Fruit fly (Drosophila melanogaster): ENCODE measurements around the gene CG8565.
A peak's percentile ranks its signal among the peaks of the same experiment; 100 is the strongest.

Gene CG8565

DNA sequence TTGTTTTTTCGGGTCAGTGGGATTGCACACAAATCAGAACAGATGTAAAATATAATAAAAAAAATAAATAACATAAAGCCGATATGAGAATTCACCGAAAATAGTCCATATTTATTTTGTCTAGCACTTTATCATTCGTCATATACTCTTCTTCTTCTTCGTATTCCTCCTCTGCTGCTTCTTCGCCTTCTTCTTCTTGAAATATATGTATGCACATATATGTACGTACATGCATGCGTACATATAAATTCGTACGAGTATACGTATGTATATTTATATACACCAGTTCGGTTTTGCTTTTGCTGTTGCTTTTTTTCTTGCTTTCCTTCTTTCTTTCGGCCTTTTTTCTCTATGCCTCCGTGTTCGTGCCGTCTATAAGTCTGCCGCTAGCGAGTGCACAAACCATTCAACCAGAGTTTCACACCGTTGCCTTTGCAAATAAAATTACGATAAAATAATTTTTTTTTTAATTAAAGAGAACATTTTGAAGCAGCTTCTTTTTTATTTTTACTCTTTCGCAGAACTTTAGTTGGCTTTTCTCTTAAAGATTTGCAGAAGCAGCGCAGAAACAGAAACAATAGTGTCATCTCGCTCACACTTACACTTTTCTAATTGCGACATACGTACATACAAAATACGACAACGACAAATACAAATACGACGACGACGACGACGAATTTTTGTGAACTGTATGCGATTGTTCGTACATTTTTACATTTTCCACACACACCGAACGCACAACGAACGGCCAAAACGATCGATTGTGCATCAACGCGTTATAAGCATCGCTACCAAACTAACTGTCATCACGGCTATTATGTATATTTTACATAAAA is 49.0 kb downstream of the CG8565 start (continued):
- peak; percentile 55 for TF ChIP-seq esn (GFP tag; optimal IDR thresholded peaks at IDR 0.05)
- peak; percentile 76 for TF ChIP-seq Eip78C (GFP tag)
- no peak for TF ChIP-seq CG11902 (GFP tag; optimal IDR thresholded peaks at IDR 0.05)
- peak; percentile 76 for TF ChIP-seq Gug (GFP tag; IDR thresholded peaks at IDR 0.05)
- no peak for TF ChIP-seq Met (GFP tag; optimal IDR thresholded peaks at IDR 0.05)
- peak; percentile 97 for TF ChIP-seq CG6276 (GFP tag; optimal IDR thresholded peaks at IDR 0.05)
- TF ChIP-seq Lpt (GFP tag; optimal IDR thresholded peaks at IDR 0.05): peak; percentile 91
- no peak for TF ChIP-seq OdsH (GFP tag; optimal IDR thresholded peaks at IDR 0.05)
- no peak for TF ChIP-seq CG4318 (GFP tag; optimal IDR thresholded peaks at IDR 0.05)
- TF ChIP-seq dac (GFP tag; optimal IDR thresholded peaks at IDR 0.05): peak; percentile 88

DNA sequence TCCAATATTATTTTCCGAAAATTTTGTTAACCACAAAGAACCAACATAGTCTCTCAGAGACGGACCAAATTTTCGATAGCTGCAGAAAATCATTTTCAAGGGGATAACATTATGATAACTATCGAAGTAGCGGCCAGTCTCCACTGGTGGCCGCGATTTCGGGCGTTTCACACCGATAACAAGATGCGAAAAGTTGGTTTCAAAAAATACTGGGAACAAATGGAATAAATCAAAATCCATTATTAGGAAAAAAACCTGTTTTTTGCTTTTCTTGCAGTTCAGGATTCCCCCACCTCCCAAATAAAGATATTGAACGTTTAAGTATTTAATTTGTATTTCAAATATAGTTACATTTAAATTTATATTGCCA is 49.6 kb downstream of the CG8565 start, which contains the start of gene tay:
Gene tay, minus strand, starts transcription at position 65 of the 370 bp plus-strand sequence.
- TF ChIP-seq CG6276 (GFP tag; optimal IDR thresholded peaks at IDR 0.05) (no peak), Eip78C (GFP tag) (peak; percentile 61), CG11762 (GFP tag; optimal IDR thresholded peaks at IDR 0.05; ENCODE audit: insufficient read depth) (no peak), Hr4 (GFP tag; optimal IDR thresholded peaks at IDR 0.05) (no peak), CG1621 (tag; optimal IDR thresholded peaks at IDR 0.05) (no peak), Sox14 (GFP tag; optimal IDR thresholded peaks at IDR 0.05) (peak; percentile 12), svp (GFP tag) (no peak), Smox (GFP tag; optimal IDR thresholded peaks at IDR 0.05) (no peak), Hr39 (GFP tag; optimal IDR thresholded peaks at IDR 0.05) (peak; percentile 6), Ets21C (GFP tag; optimal IDR thresholded peaks at IDR 0.05) (no peak), CG16779 (tag; optimal IDR thresholded peaks at IDR 0.05) (no peak), net (GFP tag; optimal IDR thresholded peaks at IDR 0.05) (no peak), lz (GFP tag; optimal IDR thresholded peaks at IDR 0.05) (no peak), salr (GFP tag; optimal IDR thresholded peaks at IDR 0.05) (no peak), Sox15 (GFP tag; optimal IDR thresholded peaks at IDR 0.05) (no peak), vri (GFP tag; optimal IDR thresholded peaks at IDR 0.05) (no peak), acj6 (GFP tag; optimal IDR thresholded peaks at IDR 0.05) (no peak), fd59A (GFP tag; optimal IDR thresholded peaks at IDR 0.05) (no peak), CG7368 (GFP tag; optimal IDR thresholded peaks at IDR 0.05) (no peak), CG31627 (GFP tag; optimal IDR thresholded peaks at IDR 0.05) (peak; percentile 0), dsx (GFP tag; optimal IDR thresholded peaks at IDR 0.05; ENCODE audit: poor library complexity, severe bottlenecking) (no peak), CG11902 (GFP tag; optimal IDR thresholded peaks at IDR 0.05) (no peak), CG3919 (GFP tag; optimal IDR thresholded peaks at IDR 0.05) (no peak)

DNA sequence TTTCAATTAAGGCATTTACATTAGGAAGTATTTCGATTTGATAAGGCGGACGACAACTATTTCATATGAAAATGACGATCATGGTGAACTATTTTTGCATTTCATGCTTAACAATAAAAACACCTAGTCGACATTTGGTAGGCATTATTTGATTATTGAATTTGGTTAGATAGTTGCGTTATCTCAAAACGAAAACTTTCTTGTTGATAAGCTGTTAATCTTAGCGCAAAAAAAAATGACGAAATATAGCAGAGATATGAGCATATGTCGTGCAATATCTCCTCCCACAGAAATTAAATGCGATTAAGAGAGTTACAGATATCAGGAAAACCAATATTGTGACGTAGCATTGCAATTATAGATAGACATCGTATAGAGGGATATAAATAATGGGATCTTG is 51.1 kb downstream of the CG8565 start:
- no peak for TF ChIP-seq CG4318 (GFP tag; optimal IDR thresholded peaks at IDR 0.05)
- no peak for TF ChIP-seq CG6808 (GFP tag; optimal IDR thresholded peaks at IDR 0.05)
- no peak for TF ChIP-seq topi (GFP tag; optimal IDR thresholded peaks at IDR 0.05)
- TF ChIP-seq CG9139 (GFP tag; optimal IDR thresholded peaks at IDR 0.05): no peak
- no peak for TF ChIP-seq CG10631 (GFP tag; optimal IDR thresholded peaks at IDR 0.05)
- no peak for TF ChIP-seq Ets96B (tag; optimal IDR thresholded peaks at IDR 0.05)
- TF ChIP-seq fd59A (GFP tag; optimal IDR thresholded peaks at IDR 0.05): no peak
- no peak for TF ChIP-seq svp (GFP tag)
- TF ChIP-seq fd85E (GFP tag; optimal IDR thresholded peaks at IDR 0.05): no peak
- no peak for TF ChIP-seq CG3032 (tag; optimal IDR thresholded peaks at IDR 0.05)
- TF ChIP-seq eg (GFP tag; IDR thresholded peaks at IDR 0.05): no peak
- TF ChIP-seq cyc (GFP tag; optimal IDR thresholded peaks at IDR 0.05): no peak
- no peak for TF ChIP-seq CG16779 (tag; optimal IDR thresholded peaks at IDR 0.05)
- no peak for TF ChIP-seq Lpt (GFP tag; optimal IDR thresholded peaks at IDR 0.05)
- TF ChIP-seq Smox (GFP tag; optimal IDR thresholded peaks at IDR 0.05): no peak
- no peak for TF ChIP-seq CG8319 (GFP tag; optimal IDR thresholded peaks at IDR 0.05)
- TF ChIP-seq CG32006 (GFP tag; optimal IDR thresholded peaks at IDR 0.05): no peak
- TF ChIP-seq CG6854 (GFP tag; optimal IDR thresholded peaks at IDR 0.05): no peak
- no peak for TF ChIP-seq achi (GFP tag; optimal IDR thresholded peaks at IDR 0.05)
